Worm (Caenorhabditis elegans): ENCODE results near the gene mdmh-35.

The mdmh-35 gene

ce11 chrII:7879266-7879718, 23.8 kb upstream of the mdmh-35 start, which contains the start of the genes vha-4 and T01H3.5:
Gene vha-4, minus strand, starts transcription at chrII:7879316.
Gene T01H3.5, plus strand, starts transcription at chrII:7879616.
- TF ChIP-seq C08G9.2 (tag; optimal IDR thresholded peaks at IDR 0.05), result peak; percentile 15
- peak; percentile 18 for TF ChIP-seq ceh-2 (tag; optimal IDR thresholded peaks at IDR 0.05)
- TF ChIP-seq ceh-31 (tag; optimal IDR thresholded peaks at IDR 0.05), result peak; percentile 32
- TF ChIP-seq unc-55 (GFP tag; optimal IDR thresholded peaks at IDR 0.05), result no peak
- no peak for TF ChIP-seq ceh-45 (GFP tag; IDR thresholded peaks at IDR 0.05)
- TF ChIP-seq tbx-2 (tag; optimal IDR thresholded peaks at IDR 0.05), result peak; percentile 46
- peak; percentile 27 for TF ChIP-seq ets-4 (tag; optimal IDR thresholded peaks at IDR 0.05)

ce11 chrII:7877744-7878468, 22.4 kb upstream of the mdmh-35 start, which contains the start of gene T01H3.2:
Gene T01H3.2, minus strand, starts transcription at chrII:7877994.
- TF ChIP-seq hlh-6 (tag; optimal IDR thresholded peaks at IDR 0.05), result no peak
- no peak for TF ChIP-seq hlh-30 (tag; optimal IDR thresholded peaks at IDR 0.05; ENCODE audit: insufficient read depth)
- no peak for TF ChIP-seq nfya-1 (tag; optimal IDR thresholded peaks at IDR 0.05)
- TF ChIP-seq sox-2 (GFP tag; IDR thresholded peaks at IDR 0.05), result no peak
- no peak for TF ChIP-seq ttx-3 (tag; optimal IDR thresholded peaks at IDR 0.05)
- no peak for TF ChIP-seq dmd-4 (tag; optimal IDR thresholded peaks at IDR 0.05; ENCODE audit: borderline replicate concordance)
- TF ChIP-seq pax-1 (tag; optimal IDR thresholded peaks at IDR 0.05), result no peak
- no peak for TF ChIP-seq nhr-11 (tag; optimal IDR thresholded peaks at IDR 0.05)
- no peak for TF ChIP-seq ceh-31 (tag; optimal IDR thresholded peaks at IDR 0.05)
- no peak for TF ChIP-seq dve-1 (tag; optimal IDR thresholded peaks at IDR 0.05)
- TF ChIP-seq pqm-1 (tag; optimal IDR thresholded peaks at IDR 0.05), result no peak
- no peak for TF ChIP-seq ceh-30 (tag; optimal IDR thresholded peaks at IDR 0.05)
- no peak for TF ChIP-seq npax-4 (tag; optimal IDR thresholded peaks at IDR 0.05)
- no peak for TF ChIP-seq Y22D7AL.16 (tag; optimal IDR thresholded peaks at IDR 0.05)
- TF ChIP-seq nhr-232 (tag; optimal IDR thresholded peaks at IDR 0.05), result no peak

- TF ChIP-seq elt-2 (tag; optimal IDR thresholded peaks at IDR 0.05), result no peak
- TF ChIP-seq sox-4 (tag; optimal IDR thresholded peaks at IDR 0.05), result no peak
- no peak for TF ChIP-seq lim-6 (tag; optimal IDR thresholded peaks at IDR 0.05)
- TF ChIP-seq unc-3 (GFP tag; conservative IDR thresholded peaks at IDR 0.05), result no peak
- no peak for TF ChIP-seq unc-3 (tag; optimal IDR thresholded peaks at IDR 0.05)
- no peak for TF ChIP-seq nfya-1 (tag; optimal IDR thresholded peaks at IDR 0.05)
- TF ChIP-seq pat-9 (tag; optimal IDR thresholded peaks at IDR 0.05), result no peak
- TF ChIP-seq madf-2 (tag; optimal IDR thresholded peaks at IDR 0.05), result no peak
- TF ChIP-seq rnt-1 (tag; optimal IDR thresholded peaks at IDR 0.05), result no peak
- no peak for TF ChIP-seq syd-9 (tag; optimal IDR thresholded peaks at IDR 0.05)
These were observed 18.4 kb upstream of the mdmh-35 start, which contains the start of gene T01H3.3 for ce11 chrII:7873843-7874372. Gene T01H3.3, minus strand, starts transcription at chrII:7873893.

ce11 chrII:7870632-7871031, 15.1 kb upstream of the mdmh-35 start:
- no peak for TF ChIP-seq T23F11.4 (GFP tag; optimal IDR thresholded peaks at IDR 0.05)
- TF ChIP-seq nfya-1 (tag; optimal IDR thresholded peaks at IDR 0.05), result peak; percentile 24
- no peak for TF ChIP-seq unc-86 (tag; optimal IDR thresholded peaks at IDR 0.05)
- TF ChIP-seq tbx-2 (tag; optimal IDR thresholded peaks at IDR 0.05), result peak; percentile 8
- TF ChIP-seq ceh-18 (tag; optimal IDR thresholded peaks at IDR 0.05), result peak; percentile 14

- no peak for TF ChIP-seq odd-2 (tag; optimal IDR thresholded peaks at IDR 0.05)
- no peak for TF ChIP-seq npax-4 (tag; optimal IDR thresholded peaks at IDR 0.05)
These were observed 14.5 kb upstream of the mdmh-35 start, which contains the start of gene ztf-17 for ce11 chrII:7870062-7870461. Gene ztf-17, minus strand, starts transcription at chrII:7870162.

All from whole organism, late embryonic.